Fruit fly (Drosophila melanogaster) whole organism, adult: ENCODE results near the gene GC1.

Source experiments
- CG11617 ChIP-seq: fragments of 200-800 bp; sonication (Bioruptor generic); optimal IDR thresholded peaks from 2 replicates; lab custom pipeline; 2017; ENCODE audit warnings: mild to moderate bottlenecking, missing biosample characterization, missing genetic modification reagents, missing genetic modification characterization
- CG12768 ChIP-seq: fragments of 200-800 bp; sonication (Bioruptor generic); optimal IDR thresholded peaks from 2 replicates; lab custom pipeline; 2017; ENCODE audit warnings: missing biosample characterization, missing genetic modification characterization, mild to moderate bottlenecking, moderate library complexity, missing genetic modification reagents
- CG33017 ChIP-seq: fragments of 200-800 bp; sonication (Bioruptor generic); optimal IDR thresholded peaks from 2 replicates; lab custom pipeline; 2018; ENCODE audit warnings: missing biosample characterization, mild to moderate bottlenecking, missing genetic modification characterization, moderate library complexity
- CG5204 ChIP-seq: fragments of 200-800 bp; sonication (Bioruptor generic); optimal IDR thresholded peaks from 2 replicates; lab custom pipeline; 2016; ENCODE audit warnings: missing biosample characterization, missing genetic modification characterization
- Crg-1 ChIP-seq: fragments of 200-800 bp; sonication (Bioruptor generic); optimal IDR thresholded peaks from 2 replicates; lab custom pipeline; 2016; ENCODE audit warnings: missing biosample characterization, missing genetic modification characterization
- Mnt ChIP-seq: fragments of 200-800 bp; sonication (Bioruptor generic); optimal IDR thresholded peaks from 2 replicates; lab custom pipeline; 2016; ENCODE audit warnings: missing biosample characterization, mild to moderate bottlenecking, missing genetic modification characterization
- bab1 ChIP-seq: fragments of 200-800 bp; sonication (Bioruptor generic); optimal IDR thresholded peaks from 3 replicates; lab custom pipeline; 2019; ENCODE audit warnings: missing biosample characterization, mild to moderate bottlenecking, missing genetic modification characterization, moderate library complexity
- cic ChIP-seq: fragments of 200-800 bp; sonication (Bioruptor generic); optimal IDR thresholded peaks from 2 replicates; lab custom pipeline; 2017; ENCODE audit warnings: missing biosample characterization, mild to moderate bottlenecking, missing genetic modification characterization, moderate library complexity
- ovo ChIP-seq: fragments of 200-800 bp; sonication (Bioruptor generic); optimal IDR thresholded peaks from 2 replicates; lab custom pipeline; 2016; ENCODE audit warnings: missing biosample characterization, missing genetic modification characterization
- tj ChIP-seq: fragments of 200-800 bp; sonication (Bioruptor generic); optimal IDR thresholded peaks from 3 replicates; lab custom pipeline; 2017; ENCODE audit warnings: missing biosample characterization, mild to moderate bottlenecking, missing genetic modification characterization, moderate library complexity
- toe ChIP-seq: fragments of 200-800 bp; sonication (Bioruptor generic); optimal IDR thresholded peaks from 2 replicates; lab custom pipeline; 2016; ENCODE audit warnings: missing biosample characterization, missing genetic modification characterization

DNA sequence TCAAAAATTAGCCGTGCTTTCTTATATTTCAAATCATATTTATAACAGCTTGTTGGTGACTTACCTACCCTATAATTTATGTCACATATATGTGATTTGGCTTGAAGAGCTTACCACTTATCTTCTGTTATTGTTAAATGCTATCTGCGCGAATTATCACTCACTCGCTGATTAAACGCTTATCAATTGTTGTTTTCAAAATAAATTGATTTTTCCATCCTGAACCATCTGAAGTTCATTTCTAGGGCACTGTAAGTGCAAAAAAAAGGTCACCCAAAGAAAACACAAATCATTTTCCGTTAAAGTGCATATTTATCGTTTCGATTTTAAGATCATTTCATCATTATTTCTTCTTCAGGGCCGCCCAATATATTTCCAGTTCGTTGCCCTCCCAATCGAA, 10.8 kb downstream of the GC1 start:
- TF ChIP-seq ovo (GFP tag; lab: Kevin White, UChicago) (no peak), toe (GFP tag; lab: Kevin White, UChicago) (no peak), CG12768 (GFP tag; lab: Kevin White, UChicago) (no peak), cic (GFP tag; lab: Kevin White, UChicago) (no peak), Crg-1 (GFP tag; lab: Kevin White, UChicago) (no peak), CG5204 (no peak), CG11617 (GFP tag; lab: Kevin White, UChicago) (no peak), CG33017 (no peak), bab1 (GFP tag; lab: Kevin White, UChicago) (no peak), Mnt (GFP tag; lab: Kevin White, UChicago) (no peak), tj (no peak)
